Fruit fly (Drosophila melanogaster): ENCODE measurements around the gene CG3097.

Gene CG3097

DNA sequence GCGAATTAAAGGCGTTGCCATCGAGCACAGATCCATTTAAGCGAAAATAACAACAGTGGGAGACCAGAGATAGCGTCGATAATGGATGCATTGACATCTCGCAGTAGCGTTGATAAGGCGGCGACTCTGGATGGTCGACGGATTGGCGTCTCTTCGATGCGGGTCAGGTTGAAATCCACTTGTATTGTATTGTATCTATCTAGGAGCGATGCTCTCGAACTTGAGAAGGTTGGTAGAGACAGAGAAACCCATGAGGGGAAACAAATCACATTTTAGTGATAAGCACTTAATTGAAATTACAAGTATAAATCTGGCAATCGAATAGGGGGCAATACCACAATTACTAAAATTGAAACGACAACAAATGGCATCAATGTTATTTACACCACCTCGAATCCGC is 47.0 kb downstream of the CG3097 start:
- TF ChIP-seq Ets21C (GFP tag; optimal IDR thresholded peaks at IDR 0.05) (no peak), ss (GFP tag; optimal IDR thresholded peaks at IDR 0.05) (no peak), CG34406 (GFP tag; optimal IDR thresholded peaks at IDR 0.05) (no peak), net (GFP tag; optimal IDR thresholded peaks at IDR 0.05) (no peak), Eip78C (GFP tag) (peak; percentile 55), svp (GFP tag) (peak; percentile 97), Ets96B (tag; optimal IDR thresholded peaks at IDR 0.05) (no peak), achi (GFP tag; optimal IDR thresholded peaks at IDR 0.05) (no peak), Blimp-1 (GFP tag; optimal IDR thresholded peaks at IDR 0.05) (no peak), eg (GFP tag; IDR thresholded peaks at IDR 0.05) (no peak), salr (GFP tag; optimal IDR thresholded peaks at IDR 0.05) (no peak), CG6854 (GFP tag; optimal IDR thresholded peaks at IDR 0.05) (no peak), OdsH (GFP tag; optimal IDR thresholded peaks at IDR 0.05) (no peak), spab (GFP tag; optimal IDR thresholded peaks at IDR 0.05) (no peak), vri (GFP tag; optimal IDR thresholded peaks at IDR 0.05) (no peak)

dm6 chrX:5718476-5719012 is 52.0 kb downstream of the CG3097 start:
- TF ChIP-seq lz (GFP tag; optimal IDR thresholded peaks at IDR 0.05): no peak
- peak; percentile 22 for TF ChIP-seq esn (GFP tag; optimal IDR thresholded peaks at IDR 0.05)
- no peak for TF ChIP-seq fd85E (GFP tag; optimal IDR thresholded peaks at IDR 0.05)
- TF ChIP-seq CG8632 (GFP tag; optimal IDR thresholded peaks at IDR 0.05): no peak
- no peak for TF ChIP-seq CG31627 (GFP tag; optimal IDR thresholded peaks at IDR 0.05)
- TF ChIP-seq CG10631 (GFP tag; optimal IDR thresholded peaks at IDR 0.05): no peak
- TF ChIP-seq topi (GFP tag; optimal IDR thresholded peaks at IDR 0.05): peak; percentile 15
- TF ChIP-seq CG32006 (GFP tag; optimal IDR thresholded peaks at IDR 0.05): peak; percentile 33
- TF ChIP-seq Sox102F (GFP tag; optimal IDR thresholded peaks at IDR 0.05): peak; percentile 9
- TF ChIP-seq Eip78C (GFP tag): peak; percentile 76
- TF ChIP-seq svp (GFP tag): no peak
- peak; percentile 28 for TF ChIP-seq CG34406 (GFP tag; optimal IDR thresholded peaks at IDR 0.05)
- peak; percentile 60; the same call in 1 of the 3 replicates for TF ChIP-seq CG8119 (GFP tag; IDR thresholded peaks at IDR 0.05)
- TF ChIP-seq Smox (GFP tag; optimal IDR thresholded peaks at IDR 0.05): no peak
- TF ChIP-seq Hr4 (GFP tag; optimal IDR thresholded peaks at IDR 0.05): peak; percentile 28
- peak; percentile 32 for TF ChIP-seq OdsH (GFP tag; optimal IDR thresholded peaks at IDR 0.05)
- TF ChIP-seq vri (GFP tag; optimal IDR thresholded peaks at IDR 0.05): peak; percentile 39
- TF ChIP-seq acj6 (GFP tag; optimal IDR thresholded peaks at IDR 0.05): peak; percentile 5
- peak; percentile 16 for TF ChIP-seq achi (GFP tag; optimal IDR thresholded peaks at IDR 0.05)
- TF ChIP-seq CG3032 (tag; optimal IDR thresholded peaks at IDR 0.05): no peak
- peak; percentile 67 for TF ChIP-seq CG15336 (GFP tag; IDR thresholded peaks at IDR 0.05)
- TF ChIP-seq CG6792 (GFP tag; optimal IDR thresholded peaks at IDR 0.05): no peak
- no peak for TF ChIP-seq fkh (GFP tag; optimal IDR thresholded peaks at IDR 0.05)
- TF ChIP-seq fd59A (GFP tag; optimal IDR thresholded peaks at IDR 0.05): no peak
- TF ChIP-seq CG6163 (GFP tag; IDR thresholded peaks at IDR 0.05): peak; percentile 55; the same call in 2 of the 3 replicates
- TF ChIP-seq Blimp-1 (GFP tag; optimal IDR thresholded peaks at IDR 0.05): no peak
- TF ChIP-seq CG4318 (GFP tag; optimal IDR thresholded peaks at IDR 0.05): no peak
- TF ChIP-seq pdm3 (GFP tag; optimal IDR thresholded peaks at IDR 0.05): peak; percentile 1
- TF ChIP-seq salr (GFP tag; optimal IDR thresholded peaks at IDR 0.05): peak in 1 of 2 experiments; percentile 14
- no peak for TF ChIP-seq Eip75B (GFP tag; optimal IDR thresholded peaks at IDR 0.05)
- TF ChIP-seq CG3919 (GFP tag; optimal IDR thresholded peaks at IDR 0.05): peak; percentile 18
- TF ChIP-seq eg (GFP tag; IDR thresholded peaks at IDR 0.05): peak; percentile 72
- TF ChIP-seq cyc (GFP tag; optimal IDR thresholded peaks at IDR 0.05): no peak
- TF ChIP-seq CG11762 (GFP tag; optimal IDR thresholded peaks at IDR 0.05; ENCODE audit: insufficient read depth): no peak
- TF ChIP-seq Hr38 (GFP tag; optimal IDR thresholded peaks at IDR 0.05): no peak
- TF ChIP-seq CG11294 (GFP tag; IDR thresholded peaks at IDR 0.05): peak; percentile 42; the same call in 1 of the 2 replicates
